Worm (Caenorhabditis elegans): ENCODE data around the gene C17H12.5.
A peak's percentile ranks its signal among the peaks of the same experiment; 100 is the strongest.

C17H12.5 gene

ce11 chrIV:6839091-6839522 lies 21.7 kb upstream of the C17H12.5 start (continued):
- TF ChIP-seq ZK337.2 (GFP tag; IDR thresholded peaks at IDR 0.05): peak; percentile 98
- no peak for TF ChIP-seq attf-4 (tag; optimal IDR thresholded peaks at IDR 0.05)

- TF ChIP-seq ceh-20 (GFP tag; IDR thresholded peaks at IDR 0.05) (0 out of 2 replicates have a peak, but pooled peaks have one; percentile 43), aha-1 (tag) (peak; percentile 92), hlh-30 (tag; optimal IDR thresholded peaks at IDR 0.05; ENCODE audit: insufficient read depth) (peak; percentile 35), Y5F2A.4 (GFP tag; optimal IDR thresholded peaks at IDR 0.05) (no peak)
Measured at ce11 chrIV:6836769-6837168, 19.3 kb upstream of the C17H12.5 start.

ce11 chrIV:6834705-6835104 lies 17.3 kb upstream of the C17H12.5 start:
- TF ChIP-seq daf-12 (tag; optimal IDR thresholded peaks at IDR 0.05): no peak
- TF ChIP-seq php-3 (GFP tag; IDR thresholded peaks at IDR 0.05): no peak
- no peak for TF ChIP-seq R02D3.7 (tag; optimal IDR thresholded peaks at IDR 0.05)
- TF ChIP-seq skn-1 (tag; optimal IDR thresholded peaks at IDR 0.05): no peak
- TF ChIP-seq ZK337.2 (GFP tag; IDR thresholded peaks at IDR 0.05): peak; percentile 62; the same call in 1 of the 2 replicates
- TF ChIP-seq ctbp-1 (GFP tag; IDR thresholded peaks at IDR 0.05): no peak
- no peak for TF ChIP-seq ceh-62 (tag; optimal IDR thresholded peaks at IDR 0.05)
- no peak for TF ChIP-seq lim-7 (GFP tag; IDR thresholded peaks at IDR 0.05)
- TF ChIP-seq aha-1 (tag): no peak
- TF ChIP-seq fkh-10 (GFP tag; optimal IDR thresholded peaks at IDR 0.05): peak; percentile 86
- no peak for TF ChIP-seq dpl-1 (GFP tag; optimal IDR thresholded peaks at IDR 0.05)
- no peak for TF ChIP-seq hlh-30 (tag; optimal IDR thresholded peaks at IDR 0.05; ENCODE audit: insufficient read depth)
- TF ChIP-seq spr-1 (tag; optimal IDR thresholded peaks at IDR 0.05): no peak
- TF ChIP-seq hif-1 (tag; optimal IDR thresholded peaks at IDR 0.05): no peak
- no peak for TF ChIP-seq mdl-1 (tag; optimal IDR thresholded peaks at IDR 0.05)
- no peak for TF ChIP-seq lin-13 (GFP tag; optimal IDR thresholded peaks at IDR 0.05)
- TF ChIP-seq Y105C5A.15 (GFP tag; IDR thresholded peaks at IDR 0.05): no peak
- TF ChIP-seq nhr-25 (tag; optimal IDR thresholded peaks at IDR 0.05; ENCODE audit: borderline replicate concordance, insufficient read depth): no peak

- TF ChIP-seq php-3 (GFP tag; IDR thresholded peaks at IDR 0.05) (0 out of 2 replicates have a peak, but pooled peaks have one; percentile 33), hlh-11 (tag; optimal IDR thresholded peaks at IDR 0.05) (peak; percentile 33), dve-1 (tag; optimal IDR thresholded peaks at IDR 0.05; ENCODE audit: insufficient read depth) (no peak), nhr-28 (tag; optimal IDR thresholded peaks at IDR 0.05) (peak; percentile 20), spr-1 (tag; optimal IDR thresholded peaks at IDR 0.05) (no peak), nhr-48 (tag; optimal IDR thresholded peaks at IDR 0.05) (no peak), T20F7.1 (GFP tag; optimal IDR thresholded peaks at IDR 0.05) (no peak), pqm-1 (tag; optimal IDR thresholded peaks at IDR 0.05) (no peak), spr-3 (GFP tag; optimal IDR thresholded peaks at IDR 0.05) (no peak), ceh-20 (GFP tag; IDR thresholded peaks at IDR 0.05) (peak; percentile 61; the same call in 1 of the 2 replicates), nhr-25 (tag; optimal IDR thresholded peaks at IDR 0.05; ENCODE audit: borderline replicate concordance, insufficient read depth) (no peak)
Measured at ce11 chrIV:6833617-6834016, 16.2 kb upstream of the C17H12.5 start.

- TF ChIP-seq unc-62 (GFP tag; optimal IDR thresholded peaks at IDR 0.05 in 1 of 2) (peak in 1 of 2 experiments; percentile 94), unc-62 (tag; optimal IDR thresholded peaks at IDR 0.05) (no peak), attf-4 (tag; optimal IDR thresholded peaks at IDR 0.05) (no peak)
Measured at ce11 chrIV:6832194-6832593, 14.7 kb upstream of the C17H12.5 start.

ce11 chrIV:6829902-6830301 lies 12.4 kb upstream of the C17H12.5 start, which contains the start of gene H20E11.1:
Gene H20E11.1 (plus strand): TSS chrIV:6830145.
- TF ChIP-seq nhr-28 (tag; optimal IDR thresholded peaks at IDR 0.05) (peak; percentile 36), php-3 (GFP tag; IDR thresholded peaks at IDR 0.05) (peak; percentile 81; the same call in 1 of the 2 replicates), pqm-1 (tag; optimal IDR thresholded peaks at IDR 0.05) (peak; percentile 67), F10B5.3 (tag; optimal IDR thresholded peaks at IDR 0.05) (no peak), dmd-6 (GFP tag; IDR thresholded peaks at IDR 0.05) (0 out of 2 replicates have a peak, but pooled peaks have one; percentile 18), snpc-1.2 (GFP tag; IDR thresholded peaks at IDR 0.05) (no peak), cey-2 (tag; optimal IDR thresholded peaks at IDR 0.05; ENCODE audit: borderline replicate concordance, insufficient read depth) (no peak), unc-62 (GFP tag; optimal IDR thresholded peaks at IDR 0.05 in 1 of 2) (peak in 1 of 2 experiments; percentile 70), unc-62 (tag; optimal IDR thresholded peaks at IDR 0.05) (no peak), mxl-3 (GFP tag; optimal IDR thresholded peaks at IDR 0.05) (no peak), zfp-3 (GFP tag; conservative IDR thresholded peaks at IDR 0.05) (no peak), daf-16 (GFP tag; optimal IDR thresholded peaks at IDR 0.05) (no peak), daf-16 (tag; optimal IDR thresholded peaks at IDR 0.05) (peak; percentile 30), dve-1 (tag; optimal IDR thresholded peaks at IDR 0.05; ENCODE audit: insufficient read depth) (peak; percentile 23)
